Worm (Caenorhabditis elegans): ENCODE measurements around the gene B0250.5.

ce11 chrV:20492385-20492784, 1.3 kb upstream of the B0250.5 start, which contains the start of gene srbc-79:
- TF ChIP-seq tbx-11 (GFP tag; IDR thresholded peaks at IDR 0.05) = no peak
- TF ChIP-seq aly-1 (tag; optimal IDR thresholded peaks at IDR 0.05) = no peak
- TF ChIP-seq tra-4 (tag; optimal IDR thresholded peaks at IDR 0.05) = no peak
